Fruit fly (Drosophila melanogaster) whole organism, pupa: ENCODE measurements around the gene cv-c.

Experiments used
- CG10348 ChIP-seq: fragments of 200-800 bp; sonication (Bioruptor generic); IDR thresholded peaks from 2 replicates; pipeline ENCODE4 v1.3.6; 2022; ENCODE audit warnings: missing biosample characterization, missing genetic modification characterization
- CG13204 ChIP-seq: fragments of 200-800 bp; sonication (Bioruptor generic); optimal IDR thresholded peaks from 2 replicates; lab custom pipeline; 2018; ENCODE audit warnings: missing biosample characterization, mild to moderate bottlenecking, missing genetic modification characterization, moderate library complexity
- CG17806 ChIP-seq: fragments of 200-800 bp; sonication (Bioruptor generic); optimal IDR thresholded peaks from 2 replicates; lab custom pipeline; 2018; ENCODE audit warnings: missing biosample characterization, mild to moderate bottlenecking, missing genetic modification characterization, moderate library complexity
- CG32121 ChIP-seq: fragments of 200-800 bp; sonication (Bioruptor generic); IDR thresholded peaks from 2 replicates; pipeline ENCODE4 v1.3.6; 2022; ENCODE audit warnings: missing biosample characterization, missing genetic modification characterization
- CG8159 ChIP-seq: fragments of 200-800 bp; sonication (Bioruptor generic); optimal IDR thresholded peaks from 3 replicates; lab custom pipeline; 2018; ENCODE audit warnings: missing biosample characterization, mild to moderate bottlenecking, missing genetic modification characterization, moderate library complexity
- CG8301 ChIP-seq: fragments of 200-800 bp; sonication (Bioruptor generic); optimal IDR thresholded peaks from 2 replicates; lab custom pipeline; 2018; ENCODE audit warnings: missing biosample characterization, mild to moderate bottlenecking, missing genetic modification characterization
- CG9948 ChIP-seq: fragments of 200-800 bp; sonication (Bioruptor generic); optimal IDR thresholded peaks from 2 replicates; lab custom pipeline; 2018; ENCODE audit warnings: missing biosample characterization, mild to moderate bottlenecking, missing genetic modification characterization, moderate library complexity
- EcR ChIP-seq: fragments of 200-800 bp; sonication (Bioruptor generic); optimal IDR thresholded peaks from 3 replicates; lab custom pipeline; 2019; ENCODE audit warnings: missing biosample characterization, missing genetic modification characterization, mild to moderate bottlenecking, moderate library complexity, missing genetic modification reagents
- Ets98B ChIP-seq: fragments of 200-800 bp; sonication (Bioruptor generic); IDR thresholded peaks from 2 replicates; pipeline ENCODE4 v1.3.6; 2022; ENCODE audit warnings: missing biosample characterization, missing genetic modification characterization
- Pif1A ChIP-seq: fragments of 200-800 bp; sonication (Bioruptor generic); optimal IDR thresholded peaks from 3 replicates; lab custom pipeline; 2016; ENCODE audit warnings: missing biosample characterization, missing genetic modification characterization
- Pif1B ChIP-seq: fragments of 200-800 bp; sonication (Bioruptor generic); optimal IDR thresholded peaks from 3 replicates; lab custom pipeline; 2016; ENCODE audit warnings: missing biosample characterization, missing genetic modification characterization
- Snoo ChIP-seq: fragments of 200-800 bp; sonication (Bioruptor generic); optimal IDR thresholded peaks from 3 replicates; lab custom pipeline; 2017; ENCODE audit warnings: missing biosample characterization, mild to moderate bottlenecking, missing genetic modification characterization, inconsistent platforms
- fd96Ca ChIP-seq: fragments of 200-800 bp; sonication (Bioruptor generic); IDR thresholded peaks from 3 replicates; pipeline ENCODE4 v1.3.6; 2022; ENCODE audit warnings: missing biosample characterization, missing genetic modification characterization
- rn ChIP-seq: fragments of 200-800 bp; sonication (Bioruptor generic); IDR thresholded peaks from 2 replicates; pipeline ENCODE4 v1.3.6; 2022; ENCODE audit warnings: missing biosample characterization, missing genetic modification characterization

- TF ChIP-seq Pif1B (GFP tag; lab: Kevin White, UChicago): no peak
- TF ChIP-seq EcR: no peak
- TF ChIP-seq rn (GFP tag; lab: Robert Waterston, UW): no peak
- TF ChIP-seq CG13204 (GFP tag; lab: Kevin White, UChicago): no peak
- no peak for TF ChIP-seq CG32121 (GFP tag; lab: Robert Waterston, UW)
- no peak for TF ChIP-seq CG10348 (GFP tag; lab: Robert Waterston, UW)
- no peak for TF ChIP-seq CG9948
- no peak for TF ChIP-seq Snoo
- TF ChIP-seq fd96Ca (GFP tag; lab: Robert Waterston, UW): no peak
- no peak for TF ChIP-seq Pif1A (GFP tag; lab: Kevin White, UChicago)
- TF ChIP-seq Ets98B (GFP tag; lab: Robert Waterston, UW): no peak
- no peak for TF ChIP-seq CG17806 (tag; lab: Kevin White, UChicago)
- no peak for TF ChIP-seq CG8301 (tag; lab: Kevin White, UChicago)
- no peak for TF ChIP-seq CG8159 (tag; lab: Kevin White, UChicago)
These were observed 65.8 kb downstream of the cv-c start for dm6 chr3R:14415679-14416078.
